Fruit fly (Drosophila melanogaster): ENCODE results near the gene tkv.

The tkv gene

dm6 chr2L:5271081-5271480, at the start of gene tkv:
Gene tkv (minus strand): TSS chr2L:5271384.
- TF ChIP-seq pan (optimal IDR thresholded peaks at IDR 0.05) (no peak), psq (optimal IDR thresholded peaks at IDR 0.05) (no peak), CG8478 (optimal IDR thresholded peaks at IDR 0.05) (no peak), EcR (GFP tag; optimal IDR thresholded peaks at IDR 0.05) (no peak), usp (GFP tag; optimal IDR thresholded peaks at IDR 0.05) (no peak), Dll (optimal IDR thresholded peaks at IDR 0.05) (no peak)

dm6 chr2L:5320063-5320462, 48.9 kb upstream of the tkv start:
- TF ChIP-seq psq (optimal IDR thresholded peaks at IDR 0.05) (no peak), Dll (optimal IDR thresholded peaks at IDR 0.05) (no peak), EcR (GFP tag; optimal IDR thresholded peaks at IDR 0.05) (no peak), usp (GFP tag; optimal IDR thresholded peaks at IDR 0.05) (no peak), pan (optimal IDR thresholded peaks at IDR 0.05) (no peak), CG8478 (optimal IDR thresholded peaks at IDR 0.05) (no peak)

dm6 chr2L:5314630-5315159, 43.5 kb upstream of the tkv start, which contains the start of gene CG14024:
Gene CG14024 (minus strand): TSS chr2L:5314895.
- TF ChIP-seq usp (GFP tag; optimal IDR thresholded peaks at IDR 0.05), result no peak
- no peak for TF ChIP-seq EcR (GFP tag; optimal IDR thresholded peaks at IDR 0.05)
- TF ChIP-seq Dll (optimal IDR thresholded peaks at IDR 0.05), result peak; percentile 44

dm6 chr2L:5309369-5309768, 38.2 kb upstream of the tkv start:
- TF ChIP-seq psq (optimal IDR thresholded peaks at IDR 0.05) (no peak), usp (GFP tag; optimal IDR thresholded peaks at IDR 0.05) (no peak), CG8478 (optimal IDR thresholded peaks at IDR 0.05) (no peak), EcR (GFP tag; optimal IDR thresholded peaks at IDR 0.05) (no peak)

- TF ChIP-seq Dll (optimal IDR thresholded peaks at IDR 0.05) (peak; percentile 87), CG8478 (optimal IDR thresholded peaks at IDR 0.05) (no peak)
These were observed 35.3 kb upstream of the tkv start for dm6 chr2L:5306373-5306997.

dm6 chr2L:5305240-5305875, 34.2 kb upstream of the tkv start:
- TF ChIP-seq EcR (GFP tag; optimal IDR thresholded peaks at IDR 0.05), result peak in 1 of 2 experiments; percentile 6
- TF ChIP-seq Dll (optimal IDR thresholded peaks at IDR 0.05), result no peak

dm6 chr2L:5304367-5304766, 33.2 kb upstream of the tkv start:
- TF ChIP-seq EcR (GFP tag; optimal IDR thresholded peaks at IDR 0.05) (no peak), pan (optimal IDR thresholded peaks at IDR 0.05) (peak; percentile 34)

dm6 chr2L:5303044-5303904, 32.1 kb upstream of the tkv start:
- TF ChIP-seq EcR (GFP tag; optimal IDR thresholded peaks at IDR 0.05) (no peak), pan (optimal IDR thresholded peaks at IDR 0.05) (peak; percentile 44), CG8478 (optimal IDR thresholded peaks at IDR 0.05) (no peak), Dll (optimal IDR thresholded peaks at IDR 0.05) (no peak), usp (GFP tag; optimal IDR thresholded peaks at IDR 0.05) (no peak), psq (optimal IDR thresholded peaks at IDR 0.05) (no peak)

- no peak for TF ChIP-seq Dll (optimal IDR thresholded peaks at IDR 0.05)
- no peak for TF ChIP-seq usp (GFP tag; optimal IDR thresholded peaks at IDR 0.05)
- TF ChIP-seq CG8478 (optimal IDR thresholded peaks at IDR 0.05), result no peak
These were observed 31.5 kb upstream of the tkv start for dm6 chr2L:5302692-5303043.

dm6 chr2L:5302284-5302683, 31.1 kb upstream of the tkv start:
- peak; percentile 53 for TF ChIP-seq pan (optimal IDR thresholded peaks at IDR 0.05)
- TF ChIP-seq usp (GFP tag; optimal IDR thresholded peaks at IDR 0.05), result no peak

dm6 chr2L:5300785-5301616, 29.8 kb upstream of the tkv start:
- TF ChIP-seq Dll (optimal IDR thresholded peaks at IDR 0.05), result peak; percentile 15
- TF ChIP-seq psq (optimal IDR thresholded peaks at IDR 0.05), result no peak

- TF ChIP-seq EcR (GFP tag; optimal IDR thresholded peaks at IDR 0.05), result peak in 1 of 2 experiments; percentile 70
- no peak for TF ChIP-seq usp (GFP tag; optimal IDR thresholded peaks at IDR 0.05)
These were observed 29.1 kb upstream of the tkv start for dm6 chr2L:5300237-5300668.

- no peak for TF ChIP-seq pan (optimal IDR thresholded peaks at IDR 0.05)
- no peak for TF ChIP-seq psq (optimal IDR thresholded peaks at IDR 0.05)
- TF ChIP-seq EcR (GFP tag; optimal IDR thresholded peaks at IDR 0.05), result no peak
- TF ChIP-seq CG8478 (optimal IDR thresholded peaks at IDR 0.05), result no peak
- TF ChIP-seq Dll (optimal IDR thresholded peaks at IDR 0.05), result no peak
- no peak for TF ChIP-seq usp (GFP tag; optimal IDR thresholded peaks at IDR 0.05)
These were observed 28.4 kb upstream of the tkv start for dm6 chr2L:5299628-5299986.
